Worm (Caenorhabditis elegans) whole organism, late embryonic: ENCODE measurements around the gene T24B8.7.

Experiments
- C38D4.7 ChIP-seq: fragments of 200-800 bp; sonication (Bioruptor generic); optimal IDR thresholded peaks from 2 replicates; lab custom pipeline; 2018; ENCODE audit warnings: mild to moderate bottlenecking, missing genetic modification characterization, moderate library complexity, missing compliant biosample characterization
- F13H6.1 ChIP-seq: sonication (generic microtip); optimal IDR thresholded peaks from 2 replicates; lab custom pipeline; 2016; ENCODE audit warnings: missing genetic modification characterization, missing compliant biosample characterization
- K02D7.2 ChIP-seq: sonication (generic microtip); optimal IDR thresholded peaks from 2 replicates; lab custom pipeline; 2017; ENCODE audit warnings: mild to moderate bottlenecking, missing genetic modification characterization, missing compliant biosample characterization
- K09A11.1 ChIP-seq: sonication (generic microtip); optimal IDR thresholded peaks from 2 replicates; lab custom pipeline; 2017; ENCODE audit warnings: antibody characterized with exemption, mild to moderate bottlenecking, missing genetic modification characterization, missing compliant biosample characterization; ENCODE audit not compliant: insufficient read depth
- Y22D7AL.16 ChIP-seq: sonication (generic microtip); optimal IDR thresholded peaks from 2 replicates; lab custom pipeline; 2016; ENCODE audit warnings: missing genetic modification characterization, missing compliant biosample characterization
- ama-1 ChIP-seq: fragments of 150-350 bp; optimal IDR thresholded peaks from 2 replicates; lab custom pipeline; 2014
- ceh-14 ChIP-seq: sonication (generic microtip); optimal IDR thresholded peaks from 2 replicates; lab custom pipeline; 2016; ENCODE audit warnings: missing genotype, missing genetic modification characterization, missing compliant biosample characterization
- ceh-18 ChIP-seq: sonication (generic microtip); optimal IDR thresholded peaks from 2 replicates; lab custom pipeline; 2016; ENCODE audit warnings: missing genetic modification characterization, missing compliant biosample characterization
- ceh-19 ChIP-seq: fragments of 200-800 bp; sonication (Bioruptor generic); optimal IDR thresholded peaks from 2 replicates; lab custom pipeline; 2018; ENCODE audit warnings: mild to moderate bottlenecking, missing genetic modification characterization, missing compliant biosample characterization
- ceh-2 ChIP-seq: sonication (generic microtip); optimal IDR thresholded peaks from 2 replicates; lab custom pipeline; 2016; ENCODE audit warnings: missing genotype, missing genetic modification characterization, missing compliant biosample characterization
- ceh-24 ChIP-seq: sonication (generic microtip); optimal IDR thresholded peaks from 2 replicates; lab custom pipeline; 2016; ENCODE audit warnings: mild to moderate bottlenecking, missing genetic modification characterization, missing compliant biosample characterization
- ceh-9 ChIP-seq: sonication (generic microtip); optimal IDR thresholded peaks from 2 replicates; lab custom pipeline; 2016; ENCODE audit warnings: mild to moderate bottlenecking, missing genetic modification characterization, inconsistent platforms, missing compliant biosample characterization
- che-1 ChIP-seq: sonication (generic microtip); optimal IDR thresholded peaks from 2 replicates; lab custom pipeline; 2016; ENCODE audit warnings: mild to moderate bottlenecking, missing genetic modification characterization, missing compliant biosample characterization
- dve-1 ChIP-seq: sonication (generic microtip); optimal IDR thresholded peaks from 2 replicates; lab custom pipeline; 2017; ENCODE audit warnings: antibody characterized with exemption, mild to moderate bottlenecking, missing genetic modification characterization, missing compliant biosample characterization
- elt-2 ChIP-seq: sonication (generic microtip); optimal IDR thresholded peaks from 2 replicates; lab custom pipeline; 2016; ENCODE audit warnings: missing genetic modification reagents, missing genetic modification characterization, missing compliant biosample characterization
- elt-4 ChIP-seq: sonication (generic microtip); optimal IDR thresholded peaks from 2 replicates; lab custom pipeline; 2016; ENCODE audit warnings: missing genetic modification characterization, missing compliant biosample characterization
- gmeb-2 ChIP-seq: sonication (generic microtip); optimal IDR thresholded peaks from 2 replicates; lab custom pipeline; 2016; ENCODE audit warnings: missing genetic modification characterization, inconsistent platforms, missing compliant biosample characterization
- hlh-13 ChIP-seq: fragments of 200-800 bp; sonication (Bioruptor generic); optimal IDR thresholded peaks from 2 replicates; lab custom pipeline; 2018; ENCODE audit warnings: mild to moderate bottlenecking, missing genetic modification characterization, missing compliant biosample characterization
- hlh-30 ChIP-seq: sonication (generic microtip); optimal IDR thresholded peaks from 2 replicates; lab custom pipeline; 2017; ENCODE audit warnings: antibody characterized with exemption, missing genetic modification characterization, missing compliant biosample characterization; ENCODE audit not compliant: insufficient read depth
- hlh-6 ChIP-seq: sonication (generic microtip); optimal IDR thresholded peaks from 2 replicates; lab custom pipeline; 2016; ENCODE audit warnings: missing genotype, missing genetic modification characterization, missing compliant biosample characterization
- hlh-8 ChIP-seq: sonication (generic microtip); optimal IDR thresholded peaks from 2 replicates; lab custom pipeline; 2016; ENCODE audit warnings: missing genotype, missing genetic modification characterization, missing compliant biosample characterization
- lim-6 ChIP-seq: sonication (generic microtip); optimal IDR thresholded peaks from 2 replicates; lab custom pipeline; 2016; ENCODE audit warnings: missing genetic modification characterization, missing compliant biosample characterization
- madf-2 ChIP-seq: sonication (generic microtip); optimal IDR thresholded peaks from 2 replicates; lab custom pipeline; 2017; ENCODE audit warnings: missing genetic modification characterization, missing compliant biosample characterization
- nfya-1 ChIP-seq: sonication (generic microtip); optimal IDR thresholded peaks from 2 replicates; lab custom pipeline; 2017; ENCODE audit warnings: missing genetic modification characterization, mild to moderate bottlenecking, missing compliant biosample characterization, antibody characterized with exemption, moderate library complexity
- nhr-11 ChIP-seq: fragments of 150-350 bp; optimal IDR thresholded peaks from 2 replicates; lab custom pipeline; 2014; ENCODE audit warnings: missing biosample characterization, missing genetic modification characterization
- nhr-232 ChIP-seq: sonication (generic microtip); optimal IDR thresholded peaks from 2 replicates; lab custom pipeline; 2016; ENCODE audit warnings: missing genetic modification characterization, missing compliant biosample characterization
- pat-9 ChIP-seq: fragments of 200-800 bp; sonication (Bioruptor generic); optimal IDR thresholded peaks from 2 replicates; lab custom pipeline; 2018; ENCODE audit warnings: mild to moderate bottlenecking, missing genetic modification characterization, moderate library complexity, missing compliant biosample characterization
- pha-2 ChIP-seq: sonication (generic microtip); optimal IDR thresholded peaks from 2 replicates; lab custom pipeline; 2017; ENCODE audit warnings: mild to moderate bottlenecking, missing genetic modification characterization, missing compliant biosample characterization
- pha-4 ChIP-seq: fragments of 150-350 bp; optimal IDR thresholded peaks from 2 replicates; lab custom pipeline; 2018; ENCODE audit warnings: missing biosample characterization, missing genetic modification reagents, missing genetic modification characterization
- pqm-1 ChIP-seq: sonication (generic microtip); optimal IDR thresholded peaks from 2 replicates; lab custom pipeline; 2016; ENCODE audit warnings: missing genetic modification characterization, missing compliant biosample characterization
- pros-1 ChIP-seq: fragments of 150-350 bp; optimal IDR thresholded peaks from 2 replicates; lab custom pipeline; 2014; ENCODE audit warnings: missing biosample characterization, missing genetic modification reagents, missing genetic modification characterization
- sox-4 ChIP-seq: sonication (generic microtip); optimal IDR thresholded peaks from 2 replicates; lab custom pipeline; 2017; ENCODE audit warnings: mild to moderate bottlenecking, missing genetic modification characterization, inconsistent platforms, missing compliant biosample characterization
- tbx-7 ChIP-seq: sonication (generic microtip); optimal IDR thresholded peaks from 2 replicates; lab custom pipeline; 2016; ENCODE audit warnings: missing genotype, missing genetic modification characterization, missing compliant biosample characterization
- ttx-3 ChIP-seq: sonication (generic microtip); optimal IDR thresholded peaks from 2 replicates; lab custom pipeline; 2016; ENCODE audit warnings: missing genetic modification reagents, missing genetic modification characterization, missing compliant biosample characterization
- unc-3 ChIP-seq, 2 experiments: fragments of 200-800 bp in 1 of 2; sonication (Bioruptor generic) in 1 of 2; sonication (generic microtip) in 1 of 2; conservative IDR thresholded peaks in 1 of 2; optimal IDR thresholded peaks in 1 of 2; 2 replicates each; pipeline versions ENCODE4 v1.3.6 to Lab custom; 2016 to 2022; ENCODE audit warnings: missing compliant biosample characterization in 2 of 2, missing genetic modification characterization in 2 of 2, missing genetic modification reagents in 1 of 2
- unc-55 ChIP-seq: sonication (generic microtip); optimal IDR thresholded peaks from 2 replicates; lab custom pipeline; 2017; ENCODE audit warnings: missing biosample characterization, missing genetic modification reagents, missing genetic modification characterization
- unc-86 ChIP-seq: sonication (generic microtip); optimal IDR thresholded peaks from 2 replicates; lab custom pipeline; 2016; ENCODE audit warnings: missing genetic modification characterization, missing compliant biosample characterization
- zip-5 ChIP-seq: sonication (generic microtip); optimal IDR thresholded peaks from 2 replicates; lab custom pipeline; 2016; ENCODE audit warnings: missing genetic modification characterization, missing compliant biosample characterization
- ztf-16 ChIP-seq: sonication (generic microtip); optimal IDR thresholded peaks from 2 replicates; lab custom pipeline; 2017; ENCODE audit warnings: missing genetic modification characterization, missing compliant biosample characterization

T24B8.7 gene

ce11 chrII:9029218-9029672 is 24.2 kb downstream of the T24B8.7 start, which contains the start of gene F37B12.1:
Gene F37B12.1, minus strand, starts transcription at chrII:9029268.
- TF ChIP-seq pha-2 = no peak
- TF ChIP-seq madf-2 = no peak
- no peak for TF ChIP-seq hlh-8 (tag; lab: Kevin White, UChicago)
- no peak for TF ChIP-seq ceh-19 (GFP tag; lab: Kevin White, UChicago)
- TF ChIP-seq ceh-2 (tag; lab: Kevin White, UChicago) = no peak
- TF ChIP-seq pat-9 (tag; lab: Kevin White, UChicago) = no peak
- no peak for TF ChIP-seq F13H6.1 (tag; lab: Kevin White, UChicago)
- TF ChIP-seq ceh-24 (tag; lab: Kevin White, UChicago) = no peak
- no peak for TF ChIP-seq C38D4.7 (GFP tag; lab: Kevin White, UChicago)
- no peak for TF ChIP-seq Y22D7AL.16 (tag; lab: Kevin White, UChicago)
- TF ChIP-seq unc-86 (tag; lab: Kevin White, UChicago) = no peak
- TF ChIP-seq zip-5 = no peak
- TF ChIP-seq K09A11.1 (tag; lab: Kevin White, UChicago) = no peak
- TF ChIP-seq pqm-1 (tag; lab: Kevin White, UChicago) = no peak
- no peak for TF ChIP-seq pros-1
- TF ChIP-seq ceh-18 (tag; lab: Kevin White, UChicago) = no peak
- no peak for TF ChIP-seq pha-4
- no peak for TF ChIP-seq ceh-9 (tag; lab: Kevin White, UChicago)
- TF ChIP-seq nfya-1 (tag; lab: Kevin White, UChicago) = no peak
- no peak for TF ChIP-seq K02D7.2

- TF ChIP-seq hlh-6 (tag; lab: Kevin White, UChicago) (no peak), hlh-30 (tag; lab: Kevin White, UChicago) (no peak), madf-2 (no peak), elt-4 (tag; lab: Kevin White, UChicago) (no peak), ama-1 (lab: Kevin White, UChicago) (no peak), nhr-11 (tag; lab: Kevin White, UChicago) (no peak), nhr-232 (no peak), dve-1 (no peak), ceh-18 (tag; lab: Kevin White, UChicago) (no peak), unc-3 (GFP tag; conservative IDR thresholded peaks at IDR 0.05; lab: Robert Waterston, UW) (no peak), unc-3 (tag; optimal IDR thresholded peaks at IDR 0.05; lab: Kevin White, UChicago) (no peak), pat-9 (tag; lab: Kevin White, UChicago) (no peak), sox-4 (tag; lab: Kevin White, UChicago) (no peak), tbx-7 (no peak)
- TF ChIP-seq, all 69 proteins: peak for 0
Measured at ce11 chrII:9028096-9028495, 25.4 kb downstream of the T24B8.7 start.

- TF ChIP-seq pha-2 (no peak), hlh-13 (GFP tag; lab: Kevin White, UChicago) (no peak), gmeb-2 (tag; lab: Kevin White, UChicago) (no peak), K02D7.2 (no peak), pha-4 (no peak), unc-55 (GFP tag; lab: Kevin White, UChicago) (no peak), elt-2 (no peak), pqm-1 (tag; lab: Kevin White, UChicago) (no peak), che-1 (tag; lab: Kevin White, UChicago) (no peak), zip-5 (no peak), elt-4 (tag; lab: Kevin White, UChicago) (no peak), ceh-14 (tag; lab: Kevin White, UChicago) (no peak), ttx-3 (tag; lab: Kevin White, UChicago) (no peak), lim-6 (tag; lab: Kevin White, UChicago) (no peak), ztf-16 (tag; lab: Kevin White, UChicago) (no peak)
Measured at ce11 chrII:9026348-9026747, 27.1 kb downstream of the T24B8.7 start.
